Fruit fly (Drosophila melanogaster) whole organism, prepupa: ENCODE data around the gene upSET.

Experiments used
- CG6792 ChIP-seq: fragments of 200-800 bp; sonication (Bioruptor generic); optimal IDR thresholded peaks from 3 replicates; lab custom pipeline; 2016; ENCODE audit warnings: missing biosample characterization, missing genetic modification characterization
- CG8632 ChIP-seq: fragments of 200-800 bp; sonication (Bioruptor generic); optimal IDR thresholded peaks from 3 replicates; lab custom pipeline; 2016; ENCODE audit warnings: missing biosample characterization, missing genetic modification characterization
- Hr4 ChIP-seq: fragments of 200-800 bp; sonication (Bioruptor generic); optimal IDR thresholded peaks from 3 replicates; lab custom pipeline; 2016; ENCODE audit warnings: missing biosample characterization, missing genetic modification characterization
- OdsH ChIP-seq: fragments of 200-800 bp; sonication (Bioruptor generic); optimal IDR thresholded peaks from 3 replicates; lab custom pipeline; 2016; ENCODE audit warnings: missing biosample characterization, missing genetic modification characterization
- dac ChIP-seq: fragments of 200-800 bp; sonication (Bioruptor generic); optimal IDR thresholded peaks from 2 replicates; lab custom pipeline; 2017; ENCODE audit warnings: missing biosample characterization, mild to moderate bottlenecking, missing genetic modification characterization
- lz ChIP-seq: fragments of 200-800 bp; sonication (Bioruptor generic); optimal IDR thresholded peaks from 3 replicates; lab custom pipeline; 2016; ENCODE audit warnings: missing biosample characterization, missing genetic modification characterization

DNA sequence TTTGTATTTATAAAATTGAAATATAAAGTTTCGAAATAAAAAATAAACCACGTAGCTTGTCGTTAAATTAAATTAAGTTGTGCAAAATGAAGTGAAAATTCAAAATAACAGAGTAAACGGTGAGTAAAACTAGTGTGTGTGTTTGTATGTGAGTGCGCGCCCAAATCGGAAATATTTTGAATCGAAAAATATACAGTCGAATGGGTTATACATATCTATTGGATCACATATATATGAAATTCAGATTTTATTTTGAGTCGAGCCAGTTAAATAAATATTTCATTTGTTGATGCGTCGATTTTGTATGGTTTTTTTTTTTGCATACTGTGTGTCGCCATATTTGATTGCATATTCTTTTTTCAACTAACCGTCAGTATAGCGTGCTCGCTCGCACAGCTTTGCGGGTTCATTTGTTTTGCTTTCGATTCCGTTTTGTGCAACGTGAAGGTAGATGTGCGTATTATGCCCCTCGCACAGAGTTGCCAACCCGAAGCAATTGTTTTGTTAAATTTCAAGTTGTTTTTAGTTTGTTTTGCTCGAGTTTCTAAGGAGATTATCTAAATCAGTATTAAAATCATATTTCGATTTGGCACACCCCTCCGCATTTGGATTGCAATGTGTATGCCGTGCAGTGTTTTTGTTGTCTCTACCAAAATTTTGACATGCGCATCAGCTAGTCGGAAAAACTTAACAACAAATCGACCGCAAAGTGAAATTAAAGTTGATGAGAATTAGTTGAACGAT lies 1.5 kb downstream of the upSET start:
- TF ChIP-seq lz, result peak; percentile 23
- TF ChIP-seq Hr4 (GFP tag; lab: Kevin White, UChicago), result no peak
- peak; percentile 45 for TF ChIP-seq dac (GFP tag; lab: Kevin White, UChicago)
- TF ChIP-seq OdsH (GFP tag; lab: Kevin White, UChicago), result no peak
- no peak for TF ChIP-seq CG8632 (GFP tag; lab: Kevin White, UChicago)
- no peak for TF ChIP-seq CG6792 (GFP tag; lab: Kevin White, UChicago)
